Fruit fly (Drosophila melanogaster): ENCODE results near the gene Cyp4d1.

DNA sequence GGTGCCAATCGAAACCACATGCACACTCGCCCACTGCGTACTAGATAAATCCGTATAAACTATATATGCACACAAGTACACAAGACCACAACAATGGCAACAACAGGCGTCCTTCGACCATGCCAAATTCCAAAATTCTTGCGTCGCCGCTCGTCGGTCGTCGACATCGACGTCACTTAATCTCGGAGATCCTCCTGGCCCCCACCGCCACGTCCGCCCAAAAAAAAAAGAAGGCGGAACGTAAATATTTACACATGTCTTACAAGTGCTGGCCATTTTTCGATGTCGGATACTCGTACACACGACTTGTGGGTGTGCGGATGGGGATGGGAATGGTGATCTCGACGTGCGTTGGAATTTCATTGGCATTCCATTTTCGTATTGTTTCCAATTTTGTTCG, 1.4 kb upstream of the Cyp4d1 start:
- no peak for TF ChIP-seq usp (GFP tag; optimal IDR thresholded peaks at IDR 0.05)
- TF ChIP-seq Mio (GFP tag; optimal IDR thresholded peaks at IDR 0.05): no peak
- no peak for TF ChIP-seq br (GFP tag; optimal IDR thresholded peaks at IDR 0.05)
- no peak for TF ChIP-seq sv (GFP tag; optimal IDR thresholded peaks at IDR 0.05)
